Fruit fly (Drosophila melanogaster) whole organism, embryonic: ENCODE measurements around the gene CG32278.

Experiments
- Awh ChIP-seq: fragments of 200-800 bp; sonication (Bioruptor generic); IDR thresholded peaks from 2 replicates; pipeline ENCODE4, ENCODE4 v1.3.6; 2022; ENCODE audit warnings: missing biosample characterization, missing genetic modification characterization
- BtbVII ChIP-seq: fragments of 200-800 bp; sonication (Bioruptor generic); optimal IDR thresholded peaks from 3 replicates; lab custom pipeline; 2017; ENCODE audit warnings: missing biosample characterization, mild to moderate bottlenecking, missing genetic modification characterization
- CG11723 ChIP-seq: fragments of 200-800 bp; sonication (Bioruptor generic); optimal IDR thresholded peaks from 2 replicates; lab custom pipeline; 2017; ENCODE audit warnings: missing biosample characterization, mild to moderate bottlenecking, missing genetic modification characterization
- CG12104 ChIP-seq: fragments of 200-800 bp; sonication (Bioruptor generic); optimal IDR thresholded peaks from 3 replicates; lab custom pipeline; 2016; ENCODE audit warnings: missing biosample characterization, missing genetic modification characterization
- CG12219 ChIP-seq: fragments of 200-800 bp; sonication (Bioruptor generic); optimal IDR thresholded peaks from 3 replicates; lab custom pipeline; 2018; ENCODE audit warnings: missing biosample characterization, mild to moderate bottlenecking, missing genetic modification characterization
- CG12659 ChIP-seq: fragments of 200-800 bp; sonication (Bioruptor generic); optimal IDR thresholded peaks from 3 replicates; lab custom pipeline; 2017; ENCODE audit warnings: mild to moderate bottlenecking, missing biosample characterization, missing genetic modification reagents, missing genetic modification characterization
- CG14860 ChIP-seq: fragments of 200-800 bp; sonication (Bioruptor generic); IDR thresholded peaks from 3 replicates; pipeline ENCODE4 v1.3.6; 2022; ENCODE audit warnings: missing biosample characterization, missing genetic modification characterization; ENCODE audit not compliant: partially characterized antibody
- CG17361 ChIP-seq: fragments of 200-800 bp; sonication (Bioruptor generic); IDR thresholded peaks from 3 replicates; pipeline ENCODE4 v1.3.6; 2022; ENCODE audit warnings: missing biosample characterization, missing genetic modification characterization
- CG17912 ChIP-seq: fragments of 200-800 bp; sonication (Bioruptor generic); optimal IDR thresholded peaks from 2 replicates; lab custom pipeline; 2018; ENCODE audit warnings: missing biosample characterization, mild to moderate bottlenecking, missing genetic modification characterization
- CG18599 ChIP-seq: fragments of 200-800 bp; sonication (Bioruptor generic); optimal IDR thresholded peaks from 3 replicates; lab custom pipeline; 2017; ENCODE audit warnings: missing biosample characterization, missing genetic modification characterization, mild to moderate bottlenecking, moderate library complexity, missing genetic modification reagents
- CG30020 ChIP-seq: fragments of 200-800 bp; optimal IDR thresholded peaks from 2 replicates; lab custom pipeline; 2019; ENCODE audit warnings: missing biosample characterization, mild to moderate bottlenecking, missing genetic modification characterization, moderate library complexity
- CG34376 ChIP-seq: fragments of 200-800 bp; sonication (Bioruptor generic); optimal IDR thresholded peaks from 2 replicates; lab custom pipeline; 2018; ENCODE audit warnings: missing biosample characterization, mild to moderate bottlenecking, missing genetic modification characterization
- CG3995 ChIP-seq: fragments of 200-800 bp; sonication (Bioruptor generic); optimal IDR thresholded peaks from 3 replicates; lab custom pipeline; 2016; ENCODE audit warnings: missing biosample characterization, missing genetic modification characterization
- CG4730 ChIP-seq: fragments of 200-800 bp; sonication (Bioruptor generic); IDR thresholded peaks from 2 replicates; pipeline ENCODE4 v1.3.6; 2022; ENCODE audit warnings: missing biosample characterization, missing genetic modification characterization
- CG7963 ChIP-seq: fragments of 200-800 bp; sonication (Bioruptor generic); IDR thresholded peaks from 3 replicates; pipeline ENCODE4 v1.3.6; 2022; ENCODE audit warnings: missing biosample characterization, missing genetic modification characterization; ENCODE audit not compliant: partially characterized antibody
- CG9437 ChIP-seq: fragments of 200-800 bp; sonication (Bioruptor generic); optimal IDR thresholded peaks from 2 replicates; lab custom pipeline; 2018; ENCODE audit warnings: missing biosample characterization, mild to moderate bottlenecking, missing genetic modification characterization
- CTCF ChIP-seq: fragments of 200-800 bp; sonication (Bioruptor generic); optimal IDR thresholded peaks from 2 replicates; lab custom pipeline; 2017; ENCODE audit warnings: missing biosample characterization, mild to moderate bottlenecking, missing genetic modification characterization, moderate library complexity
- CkIIα-i1 ChIP-seq: fragments of 200-800 bp; sonication (Bioruptor generic); IDR thresholded peaks from 2 replicates; pipeline ENCODE4 v1.3.6; 2022; ENCODE audit warnings: missing biosample characterization, missing genetic modification characterization
- CoRest ChIP-seq: fragments of 200-800 bp; sonication (Bioruptor generic); optimal IDR thresholded peaks from 3 replicates; lab custom pipeline; 2018; ENCODE audit warnings: missing biosample characterization, mild to moderate bottlenecking, missing genetic modification characterization, moderate library complexity
- Dp ChIP-seq: fragments of 200-800 bp; sonication (Bioruptor generic); optimal IDR thresholded peaks from 2 replicates; lab custom pipeline; 2018; ENCODE audit warnings: missing biosample characterization, mild to moderate bottlenecking, missing genetic modification characterization, moderate library complexity
- HmgD ChIP-seq: fragments of 200-800 bp; sonication (Bioruptor generic); optimal IDR thresholded peaks from 3 replicates; lab custom pipeline; 2016; ENCODE audit warnings: missing biosample characterization, missing genetic modification characterization
- Hr51 ChIP-seq, 2 experiments: fragments of 200-800 bp; sonication (Bioruptor generic); optimal IDR thresholded peaks; 2 replicates in 1 of 2; 3 replicates in 1 of 2; lab custom pipeline; 2016 to 2018; ENCODE audit warnings: missing biosample characterization in 2 of 2, missing genetic modification characterization in 2 of 2, mild to moderate bottlenecking in 1 of 2, moderate library complexity in 1 of 2
- Myb ChIP-seq: fragments of 200-800 bp; sonication (Bioruptor generic); optimal IDR thresholded peaks from 2 replicates; lab custom pipeline; 2016; ENCODE audit warnings: missing biosample characterization, missing genetic modification characterization
- Oli ChIP-seq: fragments of 200-800 bp; sonication (Bioruptor generic); optimal IDR thresholded peaks from 2 replicates; lab custom pipeline; 2018; ENCODE audit warnings: missing biosample characterization, mild to moderate bottlenecking, missing genetic modification characterization, moderate library complexity
- Side ChIP-seq: fragments of 200-800 bp; sonication (Bioruptor generic); optimal IDR thresholded peaks from 2 replicates; lab custom pipeline; 2016; ENCODE audit warnings: missing biosample characterization, missing genetic modification characterization
- TFAM ChIP-seq: fragments of 200-800 bp; sonication (Bioruptor generic); optimal IDR thresholded peaks from 2 replicates; lab custom pipeline; 2017; ENCODE audit warnings: missing biosample characterization, missing genetic modification characterization, inconsistent platforms
- Vsx1 ChIP-seq: fragments of 200-800 bp; sonication (Bioruptor generic); optimal IDR thresholded peaks from 2 replicates; lab custom pipeline; 2017; ENCODE audit warnings: missing biosample characterization, mild to moderate bottlenecking, missing genetic modification characterization, missing genetic modification reagents
- bcd ChIP-seq: fragments of 200-800 bp; sonication (Bioruptor generic); optimal IDR thresholded peaks from 2 replicates; lab custom pipeline; 2017; ENCODE audit warnings: missing biosample characterization, mild to moderate bottlenecking, missing genetic modification characterization
- cg ChIP-seq: fragments of 200-800 bp; sonication (Bioruptor generic); optimal IDR thresholded peaks from 3 replicates; lab custom pipeline; 2019; ENCODE audit warnings: missing biosample characterization, mild to moderate bottlenecking, missing genetic modification characterization, moderate library complexity
- chif ChIP-seq, 2 experiments: fragments of 200-800 bp; sonication (Bioruptor generic); optimal IDR thresholded peaks; 3 replicates each; lab custom pipeline; 2016; ENCODE audit warnings: missing biosample characterization in 2 of 2, missing genetic modification characterization in 2 of 2
- chinmo ChIP-seq: fragments of 200-800 bp; sonication (Bioruptor generic); IDR thresholded peaks from 4 replicates; pipeline ENCODE4 v1.3.6; 2022; ENCODE audit warnings: missing biosample characterization, missing genetic modification characterization; ENCODE audit not compliant: partially characterized antibody
- crc ChIP-seq: fragments of 200-800 bp; sonication (Bioruptor generic); optimal IDR thresholded peaks from 2 replicates; lab custom pipeline; 2016; ENCODE audit warnings: missing biosample characterization, missing genetic modification characterization
- cwo ChIP-seq: fragments of 200-800 bp; sonication (Bioruptor generic); optimal IDR thresholded peaks from 3 replicates; lab custom pipeline; 2017; ENCODE audit warnings: missing biosample characterization, missing genetic modification characterization, mild to moderate bottlenecking, moderate library complexity, missing genetic modification reagents
- dm ChIP-seq: fragments of 200-800 bp; sonication (Bioruptor generic); optimal IDR thresholded peaks from 3 replicates; lab custom pipeline; 2016; ENCODE audit warnings: missing biosample characterization, missing genetic modification characterization
- exex ChIP-seq: fragments of 200-800 bp; sonication (Bioruptor generic); optimal IDR thresholded peaks from 4 replicates; lab custom pipeline; 2018; ENCODE audit warnings: missing biosample characterization, mild to moderate bottlenecking, missing genetic modification characterization, moderate library complexity
- fd102C ChIP-seq: fragments of 200-800 bp; sonication (Bioruptor generic); optimal IDR thresholded peaks from 2 replicates; lab custom pipeline; 2018; ENCODE audit warnings: missing biosample characterization, mild to moderate bottlenecking, missing genetic modification characterization, moderate library complexity
- gcm ChIP-seq: fragments of 200-800 bp; sonication (Bioruptor generic); optimal IDR thresholded peaks from 2 replicates; lab custom pipeline; 2019; ENCODE audit warnings: missing biosample characterization, mild to moderate bottlenecking, missing genetic modification characterization, moderate library complexity
- ken ChIP-seq: fragments of 200-800 bp; sonication (Bioruptor generic); IDR thresholded peaks from 3 replicates; pipeline ENCODE4 v1.3.6; 2022; ENCODE audit warnings: missing biosample characterization, missing genetic modification characterization
- knrl ChIP-seq: fragments of 200-800 bp; sonication (Bioruptor generic); IDR thresholded peaks from 3 replicates; pipeline ENCODE4 v1.3.6; 2022; ENCODE audit warnings: missing biosample characterization, missing genetic modification characterization; ENCODE audit not compliant: partially characterized antibody
- lola ChIP-seq, 3 experiments: fragments of >200 bp in 2 of 3; fragments of 200-800 bp in 1 of 3; sonication (Bioruptor generic) in 1 of 3; optimal IDR thresholded peaks; 2 replicates each; lab custom pipeline; 2017 to 2019; ENCODE audit warnings: missing biosample characterization in 3 of 3, missing genetic modification characterization in 3 of 3, mild to moderate bottlenecking in 1 of 3, moderate library complexity in 1 of 3
- schlank ChIP-seq: fragments of 200-800 bp; sonication (Bioruptor generic); optimal IDR thresholded peaks from 2 replicates; lab custom pipeline; 2018; ENCODE audit warnings: missing biosample characterization, mild to moderate bottlenecking, missing genetic modification characterization
- so ChIP-seq: fragments of 200-800 bp; sonication (Bioruptor generic); IDR thresholded peaks from 3 replicates; pipeline ENCODE4 v1.3.6; 2022; ENCODE audit warnings: missing biosample characterization, missing genetic modification characterization
- sob ChIP-seq: fragments of 200-800 bp; sonication (Bioruptor generic); IDR thresholded peaks from 2 replicates; pipeline ENCODE4 v1.3.6; 2022; ENCODE audit warnings: missing biosample characterization, missing genetic modification characterization
- ssp ChIP-seq: fragments of 200-800 bp; sonication (Bioruptor generic); IDR thresholded peaks from 2 replicates; pipeline ENCODE4 v1.3.6; 2022; ENCODE audit warnings: missing biosample characterization, missing genetic modification characterization
- vnd ChIP-seq: fragments of 200-800 bp; sonication (Bioruptor generic); IDR thresholded peaks from 3 replicates; pipeline ENCODE4 v1.3.6; 2022; ENCODE audit warnings: missing biosample characterization, missing genetic modification characterization; ENCODE audit not compliant: partially characterized antibody
- yki ChIP-seq: fragments of >200 bp; optimal IDR thresholded peaks from 3 replicates; lab custom pipeline; 2018
- zen2 ChIP-seq: fragments of 200-800 bp; sonication (Bioruptor generic); IDR thresholded peaks from 3 replicates; pipeline ENCODE4 v1.3.6; 2022; ENCODE audit warnings: missing biosample characterization, missing genetic modification characterization; ENCODE audit not compliant: partially characterized antibody

CG32278 gene

DNA sequence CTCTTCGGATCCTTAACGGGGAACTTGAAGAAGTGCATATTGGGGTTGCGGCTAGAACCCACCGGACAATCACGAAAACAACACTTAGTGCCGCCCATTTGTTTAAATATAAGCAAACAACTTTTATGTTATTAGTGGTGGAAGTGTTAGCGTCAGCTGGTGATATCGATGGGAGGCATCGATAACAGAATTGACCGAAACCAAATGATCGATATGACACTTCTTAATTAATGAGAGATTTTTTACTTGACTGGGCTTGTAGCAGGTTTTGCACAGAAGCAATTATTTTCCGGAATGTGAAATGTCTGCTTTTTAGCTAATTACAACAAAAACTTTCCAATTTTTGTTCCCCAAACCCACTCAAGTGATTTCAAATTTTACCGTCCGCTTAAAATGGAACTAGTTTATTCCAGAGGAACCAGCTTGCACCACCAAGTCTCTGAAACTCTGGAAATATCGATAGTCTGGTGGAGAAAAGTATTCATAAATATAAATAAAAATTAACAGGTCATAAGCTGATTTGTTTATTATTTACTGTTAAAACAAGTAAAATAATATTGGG, 23.3 kb downstream of the CG32278 start, which contains the start of gene CG14965 (continued):
- peak; percentile 91 for TF ChIP-seq knrl (GFP tag; lab: Robert Waterston, UW)
- TF ChIP-seq CG7963 (GFP tag; lab: Robert Waterston, UW): peak; percentile 72
- no peak for TF ChIP-seq fd102C (GFP tag; lab: Kevin White, UChicago)
- TF ChIP-seq, all 482 proteins: peak for 49

DNA sequence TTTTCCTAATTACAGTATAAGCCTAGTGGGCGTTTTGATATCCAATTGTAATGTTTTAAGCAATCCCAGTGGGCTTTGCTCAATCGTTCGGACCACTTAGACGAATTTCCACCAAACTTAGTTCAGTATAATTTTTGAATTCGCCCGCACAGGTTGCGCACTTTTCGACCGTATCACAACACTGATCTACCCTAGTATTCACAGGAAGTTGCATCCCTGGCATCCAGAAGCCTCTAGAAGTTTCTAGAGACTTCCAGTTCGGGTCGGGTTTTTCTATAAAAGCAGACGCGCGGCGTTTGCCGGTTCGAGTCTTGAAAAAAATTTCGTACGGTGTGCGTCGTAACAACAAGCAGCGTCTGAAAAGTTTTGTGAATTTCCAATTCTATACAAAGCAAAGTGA, 23.8 kb downstream of the CG32278 start, which contains the start of gene Hsp83:
TSS of gene Hsp83 (plus strand) at position 58 of the 400 bp plus-strand sequence.
- TF ChIP-seq TFAM (peak; percentile 89), crc (GFP tag; lab: Kevin White, UChicago) (peak; percentile 94), zen2 (GFP tag; lab: Robert Waterston, UW) (no peak; the same call in 2 of the 3 replicates), chinmo (GFP tag; lab: Robert Waterston, UW) (peak; percentile 84; the same call in 3 of the 4 replicates), Side (GFP tag; lab: Kevin White, UChicago) (peak; percentile 98), cwo (GFP tag; lab: Kevin White, UChicago) (peak; percentile 93), Myb (GFP tag; lab: Kevin White, UChicago) (no peak), cg (no peak), Hr51 (GFP tag; optimal IDR thresholded peaks at IDR 0.05; lab: Kevin White, UChicago) (peak; percentile 90 to 96), CG9437 (GFP tag; lab: Kevin White, UChicago) (peak; percentile 91), CG18599 (GFP tag; lab: Kevin White, UChicago) (peak; percentile 99), CkIIα-i1 (GFP tag; lab: Robert Waterston, UW) (peak; percentile 26; the same call in 1 of the 2 replicates), schlank (peak; percentile 99), CG14860 (no peak), so (peak; percentile 95), vnd (GFP tag; lab: Robert Waterston, UW) (no peak), Dp (GFP tag; lab: Kevin White, UChicago) (peak; percentile 94), Awh (GFP tag; lab: Robert Waterston, UW) (peak; percentile 92), CG12104 (GFP tag; lab: Kevin White, UChicago) (peak; percentile 96), Oli (peak; percentile 86), CTCF (GFP tag; lab: Kevin White, UChicago) (peak; percentile 80), BtbVII (GFP tag; lab: Kevin White, UChicago) (peak; percentile 99), chif (GFP tag; optimal IDR thresholded peaks at IDR 0.05; lab: Kevin White, UChicago) (peak; percentile 81 to 91), yki (lab: Kevin White, UChicago) (no peak), sob (GFP tag; lab: Robert Waterston, UW) (peak; percentile 97), CG3995 (peak; percentile 81), CG11723 (GFP tag; lab: Kevin White, UChicago) (peak; percentile 98), bcd (peak; percentile 96), lola (GFP tag; optimal IDR thresholded peaks at IDR 0.05; lab: Kevin White, UChicago) (peak in 1 of 3 experiments; percentile 59), fd102C (GFP tag; lab: Kevin White, UChicago) (peak; percentile 86), CG4730 (peak; percentile 77; the same call in 1 of the 2 replicates), ssp (GFP tag; lab: Robert Waterston, UW) (peak; percentile 65), CG12659 (GFP tag; lab: Kevin White, UChicago) (peak; percentile 98), CG12219 (peak; percentile 97), Vsx1 (GFP tag; lab: Kevin White, UChicago) (peak; percentile 97), dm (GFP tag; lab: Kevin White, UChicago) (peak; percentile 94), HmgD (GFP tag; lab: Kevin White, UChicago) (peak; percentile 70), CG17912 (peak; percentile 99), CG30020 (peak; percentile 48), ken (GFP tag; lab: Robert Waterston, UW) (peak; percentile 92), CoRest (tag; lab: Kevin White, UChicago) (peak; percentile 61), gcm (GFP tag; lab: Kevin White, UChicago) (peak; percentile 98), CG17361 (GFP tag; lab: Robert Waterston, UW) (peak; percentile 81), exex (tag; lab: Kevin White, UChicago) (peak; percentile 84), CG34376 (GFP tag; lab: Kevin White, UChicago) (peak; percentile 100)
